Fruit fly (Drosophila melanogaster) whole organism: Measurements from ENCODE around the gene NetB.

Experiments used
- CG8478 ChIP-seq: fragments of >200 bp; optimal IDR thresholded peaks from 2 replicates; lab custom pipeline; 2018; ENCODE audit warnings: inconsistent platforms
- pan ChIP-seq: fragments of >200 bp; optimal IDR thresholded peaks from 2 replicates; lab custom pipeline; 2017

dm6 chrX:14765024-14765423 is 15.8 kb upstream of the NetB start:
- TF ChIP-seq CG8478 (lab: Kevin White, UChicago) (no peak), pan (no peak)
